Fruit fly (Drosophila melanogaster) whole organism, prepupa: Measurements from ENCODE around the gene Acbp6.

Experiments
- Blimp-1 ChIP-seq: fragments of 200-800 bp; sonication (Bioruptor generic); optimal IDR thresholded peaks from 3 replicates; lab custom pipeline; 2017; ENCODE audit warnings: missing biosample characterization, missing genetic modification characterization, mild to moderate bottlenecking, moderate library complexity, missing genetic modification reagents
- CG10669 ChIP-seq: fragments of 200-800 bp; sonication (Bioruptor generic); optimal IDR thresholded peaks from 3 replicates; lab custom pipeline; 2018; ENCODE audit warnings: missing biosample characterization, mild to moderate bottlenecking, missing genetic modification characterization, moderate library complexity
- CG11294 ChIP-seq: fragments of 200-800 bp; sonication (Bioruptor generic); IDR thresholded peaks from 2 replicates; pipeline ENCODE4 v1.3.6; 2022; ENCODE audit warnings: missing biosample characterization, missing genetic modification characterization
- CG11762 ChIP-seq: fragments of 200-800 bp; sonication (Bioruptor generic); optimal IDR thresholded peaks from 3 replicates; lab custom pipeline; 2016; ENCODE audit warnings: missing biosample characterization, missing genetic modification characterization; ENCODE audit not compliant: insufficient read depth
- CG11902 ChIP-seq: fragments of 200-800 bp; sonication (Bioruptor generic); optimal IDR thresholded peaks from 3 replicates; lab custom pipeline; 2016; ENCODE audit warnings: missing biosample characterization, missing genetic modification characterization
- CG15336 ChIP-seq: fragments of 200-800 bp; sonication (Bioruptor generic); IDR thresholded peaks from 2 replicates; pipeline ENCODE4 v1.3.6; 2022; ENCODE audit warnings: missing biosample characterization, missing genetic modification characterization
- CG1621 ChIP-seq: fragments of 200-800 bp; sonication (Bioruptor generic); optimal IDR thresholded peaks from 3 replicates; lab custom pipeline; 2018; ENCODE audit warnings: missing biosample characterization, mild to moderate bottlenecking, missing genetic modification characterization
- CG3032 ChIP-seq: fragments of 200-800 bp; optimal IDR thresholded peaks from 2 replicates; lab custom pipeline; 2019; ENCODE audit warnings: missing biosample characterization, mild to moderate bottlenecking, missing genetic modification characterization, moderate library complexity
- CG32006 ChIP-seq: fragments of 200-800 bp; sonication (Bioruptor generic); optimal IDR thresholded peaks from 3 replicates; lab custom pipeline; 2017; ENCODE audit warnings: missing biosample characterization, mild to moderate bottlenecking, missing genetic modification characterization
- CG34406 ChIP-seq: fragments of 200-800 bp; sonication (Bioruptor generic); optimal IDR thresholded peaks from 3 replicates; lab custom pipeline; 2016; ENCODE audit warnings: missing biosample characterization, missing genetic modification characterization
- CG4318 ChIP-seq: fragments of 200-800 bp; sonication (Bioruptor generic); optimal IDR thresholded peaks from 3 replicates; lab custom pipeline; 2017; ENCODE audit warnings: missing biosample characterization, mild to moderate bottlenecking, missing genetic modification characterization
- CG6163 ChIP-seq: fragments of 200-800 bp; sonication (Bioruptor generic); IDR thresholded peaks from 3 replicates; pipeline ENCODE4 v1.3.6; 2022; ENCODE audit warnings: missing biosample characterization, missing genetic modification characterization
- CG6276 ChIP-seq: fragments of 200-800 bp; sonication (Bioruptor generic); optimal IDR thresholded peaks from 2 replicates; lab custom pipeline; 2017; ENCODE audit warnings: missing biosample characterization, mild to moderate bottlenecking, missing genetic modification characterization
- CG6854 ChIP-seq: fragments of 200-800 bp; sonication (Bioruptor generic); optimal IDR thresholded peaks from 2 replicates; lab custom pipeline; 2017; ENCODE audit warnings: missing biosample characterization, mild to moderate bottlenecking, missing genetic modification characterization
- CG7368 ChIP-seq: fragments of 200-800 bp; sonication (Bioruptor generic); optimal IDR thresholded peaks from 3 replicates; lab custom pipeline; 2016; ENCODE audit warnings: missing biosample characterization, missing genetic modification characterization
- CG8119 ChIP-seq: fragments of 200-800 bp; sonication (Bioruptor generic); IDR thresholded peaks from 3 replicates; pipeline ENCODE4 v1.3.6; 2022; ENCODE audit warnings: missing biosample characterization, missing genetic modification characterization
- CG8319 ChIP-seq: fragments of 200-800 bp; sonication (Bioruptor generic); optimal IDR thresholded peaks from 3 replicates; lab custom pipeline; 2016; ENCODE audit warnings: missing biosample characterization, missing genetic modification characterization
- CG8632 ChIP-seq: fragments of 200-800 bp; sonication (Bioruptor generic); optimal IDR thresholded peaks from 3 replicates; lab custom pipeline; 2016; ENCODE audit warnings: missing biosample characterization, missing genetic modification characterization
- Eip93F ChIP-seq: fragments of 200-800 bp; sonication (Bioruptor generic); optimal IDR thresholded peaks from 2 replicates; lab custom pipeline; 2016; ENCODE audit warnings: missing biosample characterization, mild to moderate bottlenecking, missing genetic modification characterization
- Ets21C ChIP-seq: fragments of 200-800 bp; sonication (Bioruptor generic); optimal IDR thresholded peaks from 3 replicates; lab custom pipeline; 2016; ENCODE audit warnings: missing biosample characterization, missing genetic modification characterization
- Ets96B ChIP-seq: fragments of 200-800 bp; optimal IDR thresholded peaks from 2 replicates; lab custom pipeline; 2019; ENCODE audit warnings: missing biosample characterization, mild to moderate bottlenecking, missing genetic modification characterization, moderate library complexity
- Gug ChIP-seq: fragments of 200-800 bp; sonication (Bioruptor generic); IDR thresholded peaks from 2 replicates; pipeline ENCODE4 v1.3.6; 2022; ENCODE audit warnings: missing biosample characterization, missing genetic modification characterization
- Hr38 ChIP-seq: sonication (Bioruptor generic); optimal IDR thresholded peaks from 2 replicates; lab custom pipeline; 2016; ENCODE audit warnings: missing biosample characterization, missing genetic modification characterization
- Hr4 ChIP-seq: fragments of 200-800 bp; sonication (Bioruptor generic); optimal IDR thresholded peaks from 3 replicates; lab custom pipeline; 2016; ENCODE audit warnings: missing biosample characterization, missing genetic modification characterization
- Lpt ChIP-seq: fragments of 200-800 bp; sonication (Bioruptor generic); optimal IDR thresholded peaks from 3 replicates; lab custom pipeline; 2016; ENCODE audit warnings: missing biosample characterization, missing genetic modification characterization
- Met ChIP-seq: fragments of 200-800 bp; sonication (Bioruptor generic); optimal IDR thresholded peaks from 3 replicates; lab custom pipeline; 2016; ENCODE audit warnings: missing biosample characterization, missing genetic modification characterization
- OdsH ChIP-seq: fragments of 200-800 bp; sonication (Bioruptor generic); optimal IDR thresholded peaks from 3 replicates; lab custom pipeline; 2016; ENCODE audit warnings: missing biosample characterization, missing genetic modification characterization
- Smox ChIP-seq: fragments of 200-800 bp; sonication (Bioruptor generic); optimal IDR thresholded peaks from 3 replicates; lab custom pipeline; 2016; ENCODE audit warnings: missing biosample characterization, missing genetic modification characterization
- Sox14 ChIP-seq: fragments of 200-800 bp; sonication (Bioruptor generic); optimal IDR thresholded peaks from 3 replicates; lab custom pipeline; 2016; ENCODE audit warnings: missing biosample characterization, missing genetic modification characterization
- Sox15 ChIP-seq: fragments of 200-800 bp; sonication (Bioruptor generic); optimal IDR thresholded peaks from 3 replicates; lab custom pipeline; 2016; ENCODE audit warnings: missing biosample characterization, missing genetic modification characterization
- achi ChIP-seq: fragments of 200-800 bp; sonication (Bioruptor generic); optimal IDR thresholded peaks from 3 replicates; lab custom pipeline; 2016; ENCODE audit warnings: missing biosample characterization, missing genetic modification characterization
- acj6 ChIP-seq: fragments of 200-800 bp; sonication (Bioruptor generic); optimal IDR thresholded peaks from 3 replicates; lab custom pipeline; 2016; ENCODE audit warnings: missing biosample characterization, missing genetic modification characterization
- cyc ChIP-seq: fragments of 200-800 bp; sonication (Bioruptor generic); optimal IDR thresholded peaks from 3 replicates; lab custom pipeline; 2016; ENCODE audit warnings: missing biosample characterization, missing genetic modification characterization
- dac ChIP-seq: fragments of 200-800 bp; sonication (Bioruptor generic); optimal IDR thresholded peaks from 2 replicates; lab custom pipeline; 2017; ENCODE audit warnings: missing biosample characterization, mild to moderate bottlenecking, missing genetic modification characterization
- dsx ChIP-seq: fragments of 200-800 bp; optimal IDR thresholded peaks from 3 replicates; lab custom pipeline; 2019; ENCODE audit warnings: missing biosample characterization, mild to moderate bottlenecking, missing genetic modification characterization, moderate library complexity; ENCODE audit not compliant: poor library complexity, severe bottlenecking
- esn ChIP-seq: fragments of 200-800 bp; sonication (Bioruptor generic); optimal IDR thresholded peaks from 2 replicates; lab custom pipeline; 2016; ENCODE audit warnings: missing biosample characterization, mild to moderate bottlenecking, missing genetic modification characterization, moderate library complexity
- fd59A ChIP-seq: fragments of 200-800 bp; sonication (Bioruptor generic); optimal IDR thresholded peaks from 2 replicates; lab custom pipeline; 2017; ENCODE audit warnings: missing biosample characterization, mild to moderate bottlenecking, missing genetic modification characterization, missing genetic modification reagents
- fd85E ChIP-seq: fragments of 200-800 bp; sonication (Bioruptor generic); optimal IDR thresholded peaks from 3 replicates; lab custom pipeline; 2016; ENCODE audit warnings: missing biosample characterization, missing genetic modification characterization
- fkh ChIP-seq: fragments of 200-800 bp; sonication (Bioruptor generic); optimal IDR thresholded peaks from 3 replicates; lab custom pipeline; 2017; ENCODE audit warnings: missing biosample characterization, mild to moderate bottlenecking, missing genetic modification characterization, moderate library complexity
- lz ChIP-seq: fragments of 200-800 bp; sonication (Bioruptor generic); optimal IDR thresholded peaks from 3 replicates; lab custom pipeline; 2016; ENCODE audit warnings: missing biosample characterization, missing genetic modification characterization
- pdm3 ChIP-seq: fragments of 200-800 bp; sonication (Bioruptor generic); optimal IDR thresholded peaks from 3 replicates; lab custom pipeline; 2016; ENCODE audit warnings: missing biosample characterization, missing genetic modification characterization
- salr ChIP-seq, 2 experiments: fragments of 200-800 bp; sonication (Bioruptor generic); optimal IDR thresholded peaks; 3 replicates each; lab custom pipeline; 2016 to 2018; ENCODE audit warnings: missing biosample characterization in 2 of 2, missing genetic modification characterization in 2 of 2, mild to moderate bottlenecking in 1 of 2
- ss ChIP-seq, 2 experiments: fragments of 200-800 bp; sonication (Bioruptor generic); optimal IDR thresholded peaks; 2 replicates in 1 of 2; 3 replicates in 1 of 2; lab custom pipeline; 2017 to 2018; ENCODE audit warnings: mild to moderate bottlenecking in 2 of 2, missing biosample characterization in 2 of 2, missing genetic modification characterization in 2 of 2, moderate library complexity in 1 of 2
- svp ChIP-seq: fragments of 200-800 bp; sonication (Bioruptor generic); peaks from one replicate; lab custom pipeline; 2016; ENCODE audit warnings: missing biosample characterization, missing genetic modification characterization
- topi ChIP-seq: fragments of 200-800 bp; sonication (Bioruptor generic); optimal IDR thresholded peaks from 3 replicates; lab custom pipeline; 2016; ENCODE audit warnings: missing biosample characterization, missing genetic modification characterization
- vri ChIP-seq: fragments of 200-800 bp; sonication (Bioruptor generic); optimal IDR thresholded peaks from 3 replicates; lab custom pipeline; 2016; ENCODE audit warnings: missing biosample characterization, mild to moderate bottlenecking, missing genetic modification characterization

Gene Acbp6

dm6 chr3L:7132593-7132992 lies 3.9 kb downstream of the Acbp6 start:
- no peak for TF ChIP-seq CG7368 (GFP tag; lab: Kevin White, UChicago)
- TF ChIP-seq Smox (GFP tag; lab: Kevin White, UChicago), result no peak
- no peak for TF ChIP-seq CG8119 (GFP tag; lab: Robert Waterston, UW)
- TF ChIP-seq Ets21C (GFP tag; lab: Kevin White, UChicago), result no peak
- no peak for TF ChIP-seq CG3032 (tag; lab: Kevin White, UChicago)

dm6 chr3L:7133699-7134655 lies 5.3 kb downstream of the Acbp6 start, which contains the start of gene melt:
Gene melt, plus strand, starts transcription at chr3L:7134516.
- TF ChIP-seq salr (GFP tag; optimal IDR thresholded peaks at IDR 0.05; lab: Kevin White, UChicago), result peak; percentile 54 to 92
- TF ChIP-seq lz (GFP tag; lab: Kevin White, UChicago), result peak; percentile 93
- peak; percentile 89 for TF ChIP-seq Sox15 (GFP tag; lab: Kevin White, UChicago)
- peak; percentile 47; the same call in 1 of the 2 replicates for TF ChIP-seq CG11294 (GFP tag; lab: Robert Waterston, UW)
- peak; percentile 37 for TF ChIP-seq Eip93F
- peak; percentile 95 for TF ChIP-seq esn
- peak; percentile 90 for TF ChIP-seq Lpt (GFP tag; lab: Kevin White, UChicago)
- peak; percentile 93 for TF ChIP-seq acj6 (GFP tag; lab: Kevin White, UChicago)
- peak; percentile 97 for TF ChIP-seq svp
- TF ChIP-seq CG8632 (GFP tag; lab: Kevin White, UChicago), result peak; percentile 84
- peak; percentile 86 for TF ChIP-seq CG10669
- peak; percentile 59 for TF ChIP-seq Gug (GFP tag; lab: Robert Waterston, UW)
- TF ChIP-seq OdsH (GFP tag; lab: Kevin White, UChicago), result peak; percentile 93
- peak; percentile 87 for TF ChIP-seq CG8319 (GFP tag; lab: Kevin White, UChicago)
- peak; percentile 89 for TF ChIP-seq Smox (GFP tag; lab: Kevin White, UChicago)
- TF ChIP-seq cyc (GFP tag; lab: Kevin White, UChicago), result peak; percentile 91
- peak; percentile 59 for TF ChIP-seq CG1621
- TF ChIP-seq dsx (GFP tag; lab: Kevin White, UChicago), result peak; percentile 68
- peak; percentile 90 for TF ChIP-seq CG6276 (GFP tag; lab: Kevin White, UChicago)
- TF ChIP-seq CG8119 (GFP tag; lab: Robert Waterston, UW), result peak; percentile 85
- peak; percentile 75 for TF ChIP-seq vri
- peak; percentile 59 to 84 for TF ChIP-seq ss (GFP tag; optimal IDR thresholded peaks at IDR 0.05; lab: Kevin White, UChicago)
- peak; percentile 79 for TF ChIP-seq dac (GFP tag; lab: Kevin White, UChicago)
- peak; percentile 91 for TF ChIP-seq achi
- TF ChIP-seq CG7368 (GFP tag; lab: Kevin White, UChicago), result peak; percentile 80
- TF ChIP-seq fd85E, result no peak
- peak; percentile 80 for TF ChIP-seq fd59A (GFP tag; lab: Kevin White, UChicago)
- TF ChIP-seq Hr38, result no peak
- peak; percentile 70 for TF ChIP-seq Blimp-1
- TF ChIP-seq CG15336 (GFP tag; lab: Robert Waterston, UW), result peak; percentile 88
- peak; percentile 95 for TF ChIP-seq CG32006 (GFP tag; lab: Kevin White, UChicago)
- peak; percentile 91 for TF ChIP-seq CG34406 (GFP tag; lab: Kevin White, UChicago)
- peak; percentile 66 for TF ChIP-seq fkh (GFP tag; lab: Kevin White, UChicago)
- TF ChIP-seq CG3032 (tag; lab: Kevin White, UChicago), result peak; percentile 88
- TF ChIP-seq CG6854 (GFP tag; lab: Kevin White, UChicago), result peak; percentile 77
- TF ChIP-seq CG4318, result peak; percentile 88
- TF ChIP-seq topi (GFP tag; lab: Kevin White, UChicago), result peak; percentile 95
- TF ChIP-seq CG11762 (GFP tag; lab: Kevin White, UChicago), result peak; percentile 82
- peak; percentile 91 for TF ChIP-seq pdm3 (GFP tag; lab: Kevin White, UChicago)
- TF ChIP-seq CG6163 (GFP tag; lab: Robert Waterston, UW), result peak; percentile 72
- peak; percentile 94 for TF ChIP-seq Hr4 (GFP tag; lab: Kevin White, UChicago)
- TF ChIP-seq Sox14 (GFP tag; lab: Kevin White, UChicago), result peak; percentile 92
- peak; percentile 94 for TF ChIP-seq Met (GFP tag; lab: Kevin White, UChicago)
- peak; percentile 80 for TF ChIP-seq Ets96B
- TF ChIP-seq CG11902 (GFP tag; lab: Kevin White, UChicago), result peak; percentile 83
